Worm (Caenorhabditis elegans) whole organism, L4/young adult: ENCODE data around the gene T16G1.4.

Experiments
- W03F9.2 ChIP-seq: fragments of 150-350 bp; optimal IDR thresholded peaks from 2 replicates; lab custom pipeline; 2014; ENCODE audit warnings: missing biosample characterization, missing genetic modification characterization
- him-1 ChIP-seq: sonication (generic microtip); optimal IDR thresholded peaks from 2 replicates; lab custom pipeline; 2016; ENCODE audit warnings: missing genotype, missing genetic modification reagents, missing genetic modification characterization, missing compliant biosample characterization

DNA sequence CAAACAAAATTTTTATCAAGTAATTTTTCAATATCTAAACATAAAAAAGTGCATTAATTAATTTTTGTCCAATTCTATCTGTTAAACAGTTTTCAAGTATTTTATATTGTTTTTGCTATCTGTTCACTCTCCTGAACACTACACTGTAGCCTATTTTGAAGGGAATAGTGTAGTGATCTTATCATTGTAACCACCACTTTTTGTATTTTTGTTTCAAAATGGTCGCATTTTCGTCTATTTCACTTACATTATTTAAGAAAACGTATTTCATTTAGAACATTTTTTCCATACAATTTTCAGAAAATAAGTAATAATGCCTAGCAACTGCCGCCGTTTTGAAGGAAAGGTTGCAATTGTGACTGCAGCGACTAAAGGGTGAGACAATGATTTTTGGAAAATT, 19.3 kb downstream of the T16G1.4 start, which contains the start of gene dhrs-4:
- no peak for TF ChIP-seq him-1
- TF ChIP-seq W03F9.2 (tag; lab: Kevin White, UChicago), result no peak
